Fruit fly (Drosophila melanogaster) whole organism, pupa: ENCODE results near the gene mnb.

Experiments
- CG10348 ChIP-seq: fragments of 200-800 bp; sonication (Bioruptor generic); IDR thresholded peaks from 2 replicates; pipeline ENCODE4 v1.3.6; 2022; ENCODE audit warnings: missing biosample characterization, missing genetic modification characterization
- CG12605 ChIP-seq: fragments of 200-800 bp; sonication (Bioruptor generic); IDR thresholded peaks from 2 replicates; pipeline ENCODE4 v1.3.6; 2022; ENCODE audit warnings: missing biosample characterization, missing genetic modification characterization
- CG13204 ChIP-seq: fragments of 200-800 bp; sonication (Bioruptor generic); optimal IDR thresholded peaks from 2 replicates; lab custom pipeline; 2018; ENCODE audit warnings: missing biosample characterization, mild to moderate bottlenecking, missing genetic modification characterization, moderate library complexity
- CG14655 ChIP-seq: fragments of 200-800 bp; sonication (Bioruptor generic); optimal IDR thresholded peaks from 3 replicates; lab custom pipeline; 2017; ENCODE audit warnings: mild to moderate bottlenecking, missing biosample characterization, missing genetic modification reagents, missing genetic modification characterization
- CG15710 ChIP-seq: fragments of 200-800 bp; sonication (Bioruptor generic); optimal IDR thresholded peaks from 2 replicates; lab custom pipeline; 2018; ENCODE audit warnings: missing biosample characterization, mild to moderate bottlenecking, missing genetic modification characterization, moderate library complexity
- CG17806 ChIP-seq: fragments of 200-800 bp; sonication (Bioruptor generic); optimal IDR thresholded peaks from 2 replicates; lab custom pipeline; 2018; ENCODE audit warnings: missing biosample characterization, mild to moderate bottlenecking, missing genetic modification characterization, moderate library complexity
- CG32121 ChIP-seq: fragments of 200-800 bp; sonication (Bioruptor generic); IDR thresholded peaks from 2 replicates; pipeline ENCODE4 v1.3.6; 2022; ENCODE audit warnings: missing biosample characterization, missing genetic modification characterization
- CG34367 ChIP-seq: fragments of 200-800 bp; sonication (Bioruptor generic); optimal IDR thresholded peaks from 2 replicates; lab custom pipeline; 2018; ENCODE audit warnings: missing biosample characterization, mild to moderate bottlenecking, missing genetic modification characterization
- CG4496 ChIP-seq: fragments of 200-800 bp; sonication (Bioruptor generic); IDR thresholded peaks from 3 replicates; pipeline ENCODE4 v1.3.6; 2022; ENCODE audit warnings: missing biosample characterization, missing genetic modification characterization
- CG8159 ChIP-seq: fragments of 200-800 bp; sonication (Bioruptor generic); optimal IDR thresholded peaks from 3 replicates; lab custom pipeline; 2018; ENCODE audit warnings: missing biosample characterization, mild to moderate bottlenecking, missing genetic modification characterization, moderate library complexity
- CG8301 ChIP-seq: fragments of 200-800 bp; sonication (Bioruptor generic); optimal IDR thresholded peaks from 2 replicates; lab custom pipeline; 2018; ENCODE audit warnings: missing biosample characterization, mild to moderate bottlenecking, missing genetic modification characterization
- CG9948 ChIP-seq: fragments of 200-800 bp; sonication (Bioruptor generic); optimal IDR thresholded peaks from 2 replicates; lab custom pipeline; 2018; ENCODE audit warnings: missing biosample characterization, mild to moderate bottlenecking, missing genetic modification characterization, moderate library complexity
- D1 ChIP-seq: fragments of 200-800 bp; sonication (Bioruptor generic); optimal IDR thresholded peaks from 2 replicates; lab custom pipeline; 2018; ENCODE audit warnings: missing biosample characterization, mild to moderate bottlenecking, missing genetic modification characterization, moderate library complexity
- EcR ChIP-seq: fragments of 200-800 bp; sonication (Bioruptor generic); optimal IDR thresholded peaks from 3 replicates; lab custom pipeline; 2019; ENCODE audit warnings: missing biosample characterization, missing genetic modification characterization, mild to moderate bottlenecking, moderate library complexity, missing genetic modification reagents
- Ets98B ChIP-seq: fragments of 200-800 bp; sonication (Bioruptor generic); IDR thresholded peaks from 2 replicates; pipeline ENCODE4 v1.3.6; 2022; ENCODE audit warnings: missing biosample characterization, missing genetic modification characterization
- Pif1A ChIP-seq: fragments of 200-800 bp; sonication (Bioruptor generic); optimal IDR thresholded peaks from 3 replicates; lab custom pipeline; 2016; ENCODE audit warnings: missing biosample characterization, missing genetic modification characterization
- Pif1B ChIP-seq: fragments of 200-800 bp; sonication (Bioruptor generic); optimal IDR thresholded peaks from 3 replicates; lab custom pipeline; 2016; ENCODE audit warnings: missing biosample characterization, missing genetic modification characterization
- Snoo ChIP-seq: fragments of 200-800 bp; sonication (Bioruptor generic); optimal IDR thresholded peaks from 3 replicates; lab custom pipeline; 2017; ENCODE audit warnings: missing biosample characterization, mild to moderate bottlenecking, missing genetic modification characterization, inconsistent platforms
- fd96Ca ChIP-seq: fragments of 200-800 bp; sonication (Bioruptor generic); IDR thresholded peaks from 3 replicates; pipeline ENCODE4 v1.3.6; 2022; ENCODE audit warnings: missing biosample characterization, missing genetic modification characterization
- gl ChIP-seq: fragments of 200-800 bp; sonication (Bioruptor generic); optimal IDR thresholded peaks from 2 replicates; lab custom pipeline; 2018; ENCODE audit warnings: missing biosample characterization, mild to moderate bottlenecking, missing genetic modification characterization
- rn ChIP-seq: fragments of 200-800 bp; sonication (Bioruptor generic); IDR thresholded peaks from 2 replicates; pipeline ENCODE4 v1.3.6; 2022; ENCODE audit warnings: missing biosample characterization, missing genetic modification characterization

mnb gene

DNA sequence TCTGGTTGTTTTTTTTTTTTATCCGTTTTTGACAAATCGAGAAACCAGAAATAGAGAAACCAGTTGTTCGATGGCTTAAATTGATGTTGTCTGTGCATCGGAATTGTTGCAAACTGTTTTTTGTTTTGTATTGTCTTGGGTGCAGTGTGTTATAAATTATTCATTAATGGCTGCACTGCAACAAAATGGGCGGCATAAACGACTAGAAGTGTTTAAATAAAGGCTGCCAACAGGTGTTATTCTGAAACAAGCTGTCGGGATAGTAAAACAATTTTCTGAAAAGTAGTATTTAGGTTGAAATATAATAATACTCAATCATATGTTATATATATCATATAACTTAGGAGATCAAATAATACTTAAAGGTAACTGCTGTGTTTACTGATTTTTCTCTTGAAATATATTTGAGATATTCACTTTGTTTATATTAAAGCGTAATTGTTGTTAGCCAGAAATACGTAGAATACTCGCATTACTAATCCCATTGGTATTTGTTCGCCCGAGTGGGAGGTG, 50.5 kb downstream of the mnb start:
- TF ChIP-seq CG10348 (GFP tag; lab: Robert Waterston, UW), result no peak
- no peak for TF ChIP-seq EcR
- peak; percentile 46 for TF ChIP-seq CG8159
- no peak for TF ChIP-seq rn (GFP tag; lab: Robert Waterston, UW)
- peak; percentile 16 for TF ChIP-seq CG9948 (tag; lab: Kevin White, UChicago)
- TF ChIP-seq CG34367 (tag; lab: Kevin White, UChicago), result peak; percentile 13
- no peak for TF ChIP-seq CG32121
- peak; percentile 18 for TF ChIP-seq CG8301 (tag; lab: Kevin White, UChicago)
- no peak for TF ChIP-seq CG12605 (GFP tag; lab: Robert Waterston, UW)
- no peak for TF ChIP-seq D1 (tag; lab: Kevin White, UChicago)
- TF ChIP-seq Pif1B (GFP tag; lab: Kevin White, UChicago), result no peak
- TF ChIP-seq CG14655 (GFP tag; lab: Kevin White, UChicago), result no peak
- TF ChIP-seq gl (tag; lab: Kevin White, UChicago), result peak; percentile 0
- no peak for TF ChIP-seq Ets98B (GFP tag; lab: Robert Waterston, UW)
- TF ChIP-seq CG17806, result peak; percentile 36
- no peak for TF ChIP-seq Pif1A (GFP tag; lab: Kevin White, UChicago)
- no peak for TF ChIP-seq CG4496 (GFP tag; lab: Robert Waterston, UW)
- no peak for TF ChIP-seq CG13204 (GFP tag; lab: Kevin White, UChicago)
- peak; percentile 42 for TF ChIP-seq CG15710 (tag; lab: Kevin White, UChicago)
- no peak for TF ChIP-seq fd96Ca
- no peak for TF ChIP-seq Snoo (tag; lab: Kevin White, UChicago)

DNA sequence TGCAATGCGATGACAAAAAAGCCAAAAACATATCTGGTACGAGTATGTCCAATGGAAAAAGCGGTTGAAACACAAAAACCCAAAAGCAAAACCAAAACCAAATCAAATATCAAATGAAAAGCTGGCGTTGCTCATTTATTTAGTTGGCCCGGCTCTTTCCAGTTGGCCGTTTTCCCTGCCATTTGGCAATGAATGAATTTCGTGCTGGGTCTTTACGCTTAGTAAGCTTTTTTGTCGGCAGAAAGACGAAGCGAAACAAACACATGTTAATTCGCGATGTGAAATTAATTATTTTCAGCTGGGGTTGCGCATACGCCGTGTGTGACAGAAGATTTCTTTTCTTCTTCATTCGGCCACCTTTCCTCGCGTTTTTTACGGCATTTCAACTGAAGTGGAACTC, 52.3 kb downstream of the mnb start:
- TF ChIP-seq Ets98B (GFP tag; lab: Robert Waterston, UW) (no peak), CG10348 (GFP tag; lab: Robert Waterston, UW) (no peak), fd96Ca (no peak), rn (GFP tag; lab: Robert Waterston, UW) (no peak), CG9948 (tag; lab: Kevin White, UChicago) (no peak), CG8301 (tag; lab: Kevin White, UChicago) (no peak), CG32121 (no peak), gl (tag; lab: Kevin White, UChicago) (no peak), CG34367 (tag; lab: Kevin White, UChicago) (no peak), CG17806 (no peak), Pif1A (GFP tag; lab: Kevin White, UChicago) (no peak), CG13204 (GFP tag; lab: Kevin White, UChicago) (no peak), CG4496 (GFP tag; lab: Robert Waterston, UW) (no peak), Snoo (tag; lab: Kevin White, UChicago) (no peak), D1 (tag; lab: Kevin White, UChicago) (no peak), Pif1B (GFP tag; lab: Kevin White, UChicago) (no peak)

DNA sequence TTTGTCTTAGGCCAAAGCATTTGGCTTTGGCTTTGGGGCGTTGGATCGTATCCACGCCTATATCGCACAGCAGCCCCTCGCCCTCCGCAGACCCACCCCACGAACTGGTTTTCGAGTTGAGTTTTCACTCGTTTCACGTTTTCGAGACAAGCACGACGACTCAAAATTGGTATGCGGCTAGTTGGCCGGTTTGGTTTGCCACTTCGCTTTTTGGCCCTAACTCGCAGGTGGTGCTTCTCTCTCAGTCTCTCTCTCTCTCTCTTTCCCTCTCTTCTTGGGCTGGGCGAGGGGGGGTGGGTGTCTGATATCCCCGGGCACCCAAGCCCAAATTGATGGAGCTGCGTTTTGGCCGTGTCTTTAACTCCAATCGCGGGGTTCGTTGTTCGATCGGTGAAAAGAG, 53.0 kb downstream of the mnb start:
- TF ChIP-seq CG9948 (tag; lab: Kevin White, UChicago) (no peak), rn (GFP tag; lab: Robert Waterston, UW) (no peak), Ets98B (GFP tag; lab: Robert Waterston, UW) (peak; percentile 26; the same call in 1 of the 2 replicates), CG4496 (GFP tag; lab: Robert Waterston, UW) (peak; percentile 49; the same call in 2 of the 3 replicates), CG32121 (0 out of 2 replicates have a peak, but pooled peaks have one; percentile 30), CG8301 (tag; lab: Kevin White, UChicago) (no peak), Snoo (tag; lab: Kevin White, UChicago) (no peak), EcR (peak; percentile 66), Pif1A (GFP tag; lab: Kevin White, UChicago) (no peak), CG17806 (no peak), Pif1B (GFP tag; lab: Kevin White, UChicago) (no peak), CG34367 (tag; lab: Kevin White, UChicago) (no peak), CG12605 (GFP tag; lab: Robert Waterston, UW) (0 out of 2 replicates have a peak, but pooled peaks have one; percentile 7), CG15710 (tag; lab: Kevin White, UChicago) (no peak), CG13204 (GFP tag; lab: Kevin White, UChicago) (no peak), D1 (tag; lab: Kevin White, UChicago) (no peak), CG14655 (GFP tag; lab: Kevin White, UChicago) (no peak), CG8159 (no peak), fd96Ca (0 out of 3 replicates have a peak, but pooled peaks have one; percentile 24), CG10348 (GFP tag; lab: Robert Waterston, UW) (no peak), gl (tag; lab: Kevin White, UChicago) (no peak)

DNA sequence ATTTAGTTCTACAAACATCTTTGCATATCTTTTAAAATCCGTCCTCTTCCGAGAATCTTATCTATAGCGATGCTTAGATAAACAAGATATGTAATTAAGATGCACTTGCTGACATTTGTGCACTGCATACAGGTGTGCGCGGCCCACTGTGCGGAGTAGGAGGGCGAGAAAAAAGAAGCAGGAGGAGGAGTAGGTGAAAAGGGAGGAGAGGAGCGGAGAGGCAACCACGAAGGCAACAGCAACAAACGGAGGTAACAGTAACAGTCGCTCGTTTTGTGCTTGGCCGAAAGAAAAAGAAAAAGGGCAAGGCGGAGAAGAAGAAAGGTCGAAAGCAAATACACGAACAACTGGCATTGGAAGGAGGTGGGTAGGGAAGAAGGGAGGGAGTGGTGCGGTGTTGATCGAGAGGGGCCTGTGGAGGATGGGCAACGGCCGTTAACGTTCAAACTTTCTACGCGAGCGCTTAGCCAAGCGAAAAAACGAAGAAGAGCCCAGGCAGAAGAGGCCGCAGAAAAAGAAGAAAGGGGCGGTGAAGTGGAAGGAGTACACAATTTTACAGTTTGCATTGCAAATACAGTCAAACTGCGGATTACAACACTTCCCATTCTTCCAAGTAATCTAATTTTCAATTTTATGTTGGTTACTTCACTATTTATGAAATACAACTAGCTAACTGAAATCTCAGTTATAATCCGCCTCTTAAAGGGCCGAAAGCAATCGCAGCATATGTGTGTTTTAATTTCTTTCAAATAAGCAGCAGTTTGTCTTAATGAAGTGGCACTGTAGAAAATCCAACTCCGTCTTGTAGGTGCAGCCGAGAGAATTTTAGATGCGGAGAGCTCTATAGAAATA, 54.6 kb downstream of the mnb start:
- TF ChIP-seq Ets98B (GFP tag; lab: Robert Waterston, UW) (no peak), CG14655 (GFP tag; lab: Kevin White, UChicago) (peak; percentile 59), CG8301 (tag; lab: Kevin White, UChicago) (peak; percentile 46), CG32121 (no peak)

DNA sequence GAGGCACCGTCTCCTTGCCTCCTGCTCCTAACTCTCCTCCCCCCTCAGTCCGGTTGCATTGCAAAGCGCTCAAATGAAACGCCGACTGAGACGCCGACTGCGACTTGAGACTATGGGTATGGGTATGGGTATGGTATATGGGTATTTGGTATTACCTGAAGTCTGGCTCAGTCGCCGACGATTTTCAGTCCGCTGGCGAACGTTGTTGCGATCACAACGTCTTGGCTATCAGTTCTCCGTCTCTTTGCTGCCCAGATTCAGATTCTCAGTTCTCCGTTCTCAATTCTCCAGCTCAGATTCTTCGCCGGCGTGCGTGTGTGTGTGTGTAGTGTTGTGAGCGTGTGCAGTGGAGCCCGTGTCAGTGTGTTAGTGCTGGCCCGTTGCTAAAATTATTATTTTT, 56.4 kb downstream of the mnb start, which contains the start of gene CG6398:
CG6398 (plus strand) TSS at position 185 of the 400 bp plus-strand sequence.
- no peak for TF ChIP-seq CG17806
- TF ChIP-seq CG32121, result no peak
- TF ChIP-seq gl (tag; lab: Kevin White, UChicago), result no peak
- peak; percentile 37; the same call in 1 of the 2 replicates for TF ChIP-seq Ets98B (GFP tag; lab: Robert Waterston, UW)
- peak; percentile 44; the same call in 1 of the 3 replicates for TF ChIP-seq CG4496 (GFP tag; lab: Robert Waterston, UW)
- TF ChIP-seq CG10348 (GFP tag; lab: Robert Waterston, UW), result no peak
- no peak for TF ChIP-seq CG12605 (GFP tag; lab: Robert Waterston, UW)
- TF ChIP-seq CG9948 (tag; lab: Kevin White, UChicago), result no peak
- TF ChIP-seq rn (GFP tag; lab: Robert Waterston, UW), result no peak
- TF ChIP-seq EcR, result peak; percentile 36
- TF ChIP-seq CG13204 (GFP tag; lab: Kevin White, UChicago), result peak; percentile 64
- TF ChIP-seq CG8159, result no peak
